Worm (Caenorhabditis elegans) whole organism, L3 larva: ENCODE data around the gene K11H3.5.

Experiments used
- aly-2 ChIP-seq: fragments of 150-350 bp; optimal IDR thresholded peaks from 2 replicates; lab custom pipeline; 2014; ENCODE audit warnings: missing biosample characterization, missing genetic modification characterization
- ama-1 ChIP-seq: fragments of 150-350 bp; optimal IDR thresholded peaks from 2 replicates; lab custom pipeline; 2018
- ceh-16 ChIP-seq: sonication (generic microtip); optimal IDR thresholded peaks from 2 replicates; lab custom pipeline; 2017; ENCODE audit warnings: missing biosample characterization, missing genetic modification characterization
- ceh-82 ChIP-seq: fragments of 150-350 bp; optimal IDR thresholded peaks from 2 replicates; lab custom pipeline; 2014; ENCODE audit warnings: missing biosample characterization, missing genetic modification characterization
- daf-12 ChIP-seq: fragments of 150-350 bp; optimal IDR thresholded peaks from 2 replicates; lab custom pipeline; 2014; ENCODE audit warnings: missing biosample characterization, missing genetic modification reagents, missing genetic modification characterization
- elt-1 ChIP-seq: fragments of 150-350 bp; optimal IDR thresholded peaks from 2 replicates; lab custom pipeline; 2014; ENCODE audit warnings: missing biosample characterization, missing genetic modification characterization
- elt-2 ChIP-seq: sonication (generic microtip); optimal IDR thresholded peaks from 2 replicates; lab custom pipeline; 2016; ENCODE audit warnings: missing genetic modification reagents, mild to moderate bottlenecking, missing genetic modification characterization, missing compliant biosample characterization
- eor-1 ChIP-seq, 2 experiments: fragments of 150-350 bp; optimal IDR thresholded peaks; 2 replicates each; lab custom pipeline; 2014 to 2018; ENCODE audit warnings: missing biosample characterization in 2 of 2, missing genetic modification characterization in 2 of 2
- fkh-10 ChIP-seq: sonication (generic microtip); optimal IDR thresholded peaks from 2 replicates; lab custom pipeline; 2017; ENCODE audit warnings: missing biosample characterization, missing genetic modification reagents, missing genetic modification characterization
- fkh-2 ChIP-seq: fragments of 150-350 bp; optimal IDR thresholded peaks from 2 replicates; lab custom pipeline; 2014; ENCODE audit warnings: missing biosample characterization, missing genetic modification reagents, missing genetic modification characterization
- fos-1 ChIP-seq: fragments of 150-350 bp; optimal IDR thresholded peaks from 2 replicates; lab custom pipeline; 2014; ENCODE audit warnings: missing biosample characterization, missing genetic modification characterization
- hmg-11 ChIP-seq: sonication (generic microtip); optimal IDR thresholded peaks from 2 replicates; lab custom pipeline; 2016; ENCODE audit warnings: missing genetic modification characterization, missing compliant biosample characterization
- jun-1 ChIP-seq: fragments of 150-350 bp; optimal IDR thresholded peaks from 2 replicates; lab custom pipeline; 2014; ENCODE audit warnings: missing biosample characterization, missing genetic modification reagents, missing genetic modification characterization
- lin-15B ChIP-seq: fragments of 150-350 bp; optimal IDR thresholded peaks from 2 replicates; lab custom pipeline; 2014; ENCODE audit warnings: missing biosample characterization, missing genetic modification characterization
- lin-39 ChIP-seq: fragments of 150-350 bp; optimal IDR thresholded peaks from 2 replicates; lab custom pipeline; 2018; ENCODE audit warnings: missing biosample characterization, missing genetic modification reagents, missing genetic modification characterization
- mdl-1 ChIP-seq: fragments of 150-350 bp; optimal IDR thresholded peaks from 2 replicates; lab custom pipeline; 2014; ENCODE audit warnings: missing biosample characterization, missing genetic modification characterization
- mml-1 ChIP-seq: fragments of 150-350 bp; sonication (generic microtip); optimal IDR thresholded peaks from 3 replicates; lab custom pipeline; 2014; ENCODE audit warnings: missing biosample characterization, missing genetic modification characterization
- nfya-1 ChIP-seq: sonication (generic microtip); optimal IDR thresholded peaks from 2 replicates; lab custom pipeline; 2017; ENCODE audit warnings: missing genetic modification characterization, mild to moderate bottlenecking, missing compliant biosample characterization, antibody characterized with exemption, moderate library complexity; ENCODE audit not compliant: insufficient read depth
- nhr-11 ChIP-seq: fragments of 150-350 bp; optimal IDR thresholded peaks from 2 replicates; lab custom pipeline; 2014; ENCODE audit warnings: missing biosample characterization, missing genetic modification characterization
- nhr-23 ChIP-seq: fragments of 150-350 bp; optimal IDR thresholded peaks from 2 replicates; lab custom pipeline; 2014; ENCODE audit warnings: missing biosample characterization, missing genetic modification reagents, missing genetic modification characterization
- nhr-25 ChIP-seq: sonication (generic microtip); optimal IDR thresholded peaks from 2 replicates; lab custom pipeline; 2017; ENCODE audit warnings: missing biosample characterization, missing genetic modification characterization
- nhr-43 ChIP-seq: sonication (generic microtip); optimal IDR thresholded peaks from 2 replicates; lab custom pipeline; 2016; ENCODE audit warnings: mild to moderate bottlenecking, missing genetic modification characterization, missing compliant biosample characterization; ENCODE audit not compliant: poor library complexity, severe bottlenecking
- nhr-76 ChIP-seq: fragments of 150-350 bp; sonication (generic microtip); optimal IDR thresholded peaks from 5 replicates; lab custom pipeline; 2014; ENCODE audit warnings: missing biosample characterization, missing genetic modification characterization
- nhr-77 ChIP-seq: fragments of 150-350 bp; optimal IDR thresholded peaks from 2 replicates; lab custom pipeline; 2014; ENCODE audit warnings: missing biosample characterization, missing genetic modification characterization
- pha-4 ChIP-seq: fragments of 150-350 bp; optimal IDR thresholded peaks from 2 replicates; lab custom pipeline; 2014; ENCODE audit warnings: missing biosample characterization, missing genetic modification reagents, missing genetic modification characterization
- pqm-1 ChIP-seq: fragments of 150-350 bp; optimal IDR thresholded peaks from 2 replicates; lab custom pipeline; 2017; ENCODE audit warnings: missing biosample characterization, missing genetic modification characterization, inconsistent platforms
- sea-2 ChIP-seq: fragments of 150-350 bp; sonication (generic microtip); optimal IDR thresholded peaks from 4 replicates; lab custom pipeline; 2014; ENCODE audit warnings: missing biosample characterization, missing genetic modification reagents, missing genetic modification characterization
- snpc-4 ChIP-seq: fragments of 150-350 bp; optimal IDR thresholded peaks from 2 replicates; lab custom pipeline; 2014; ENCODE audit warnings: missing biosample characterization, missing genetic modification characterization
- tbx-2 ChIP-seq: sonication (generic microtip); optimal IDR thresholded peaks from 2 replicates; lab custom pipeline; 2016; ENCODE audit warnings: mild to moderate bottlenecking, missing genetic modification characterization, missing compliant biosample characterization
- unc-39 ChIP-seq: sonication (generic microtip); optimal IDR thresholded peaks from 4 replicates; lab custom pipeline; 2017; ENCODE audit warnings: missing biosample characterization, missing genetic modification characterization
- unc-62 ChIP-seq: fragments of 150-350 bp; sonication (generic microtip); optimal IDR thresholded peaks from 4 replicates; lab custom pipeline; 2014; ENCODE audit warnings: missing biosample characterization, missing genetic modification reagents, missing genetic modification characterization
- zag-1 ChIP-seq: fragments of 150-350 bp; optimal IDR thresholded peaks from 2 replicates; lab custom pipeline; 2014; ENCODE audit warnings: missing biosample characterization, missing genetic modification characterization
- ztf-4 ChIP-seq: fragments of 150-350 bp; optimal IDR thresholded peaks from 2 replicates; lab custom pipeline; 2014; ENCODE audit warnings: missing biosample characterization, missing genetic modification characterization

Gene K11H3.5

DNA sequence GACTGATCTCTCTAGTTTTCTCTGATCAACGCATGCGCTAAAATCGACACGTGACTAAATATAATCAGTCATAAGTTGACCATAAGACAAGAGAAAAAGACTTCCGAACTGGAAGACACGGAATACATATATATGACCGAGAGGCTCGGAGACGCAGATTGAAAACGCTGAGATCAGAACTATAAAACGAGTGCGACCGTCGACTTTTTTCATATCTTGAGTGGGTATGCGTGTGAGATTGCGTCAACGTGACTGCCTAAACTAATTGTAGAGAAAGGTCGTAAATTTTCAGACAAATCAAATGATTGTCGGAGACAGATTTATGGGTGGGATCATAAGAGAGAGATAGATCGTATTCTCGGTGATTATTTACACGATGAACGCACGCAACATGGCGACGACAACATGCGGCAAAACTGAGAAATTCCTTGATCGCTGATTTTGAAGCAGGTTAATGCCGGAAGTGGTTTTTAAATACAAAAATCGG lies 36.0 kb upstream of the K11H3.5 start:
- TF ChIP-seq lin-15B (tag; lab: Kevin White, UChicago) (no peak), unc-39 (tag; lab: Kevin White, UChicago) (no peak), nhr-77 (tag; lab: Kevin White, UChicago) (no peak), snpc-4 (tag; lab: Kevin White, UChicago) (no peak), nhr-43 (tag; lab: Kevin White, UChicago) (peak; percentile 80), ceh-82 (tag; lab: Kevin White, UChicago) (no peak), pqm-1 (tag; lab: Kevin White, UChicago) (peak; percentile 48), nhr-25 (tag; lab: Kevin White, UChicago) (peak; percentile 67), jun-1 (tag; lab: Kevin White, UChicago) (peak; percentile 55), zag-1 (tag; lab: Kevin White, UChicago) (no peak), nfya-1 (tag; lab: Kevin White, UChicago) (peak; percentile 10), ama-1 (lab: Kevin White, UChicago) (peak; percentile 82), aly-2 (no peak), ceh-16 (tag; lab: Kevin White, UChicago) (no peak), nhr-23 (tag; lab: Kevin White, UChicago) (peak; percentile 49), elt-2 (peak; percentile 65), mdl-1 (tag; lab: Kevin White, UChicago) (peak; percentile 32), daf-12 (tag; lab: Kevin White, UChicago) (no peak), nhr-11 (tag; lab: Kevin White, UChicago) (no peak)
- TF ChIP-seq, all 47 proteins: peak for 9

DNA sequence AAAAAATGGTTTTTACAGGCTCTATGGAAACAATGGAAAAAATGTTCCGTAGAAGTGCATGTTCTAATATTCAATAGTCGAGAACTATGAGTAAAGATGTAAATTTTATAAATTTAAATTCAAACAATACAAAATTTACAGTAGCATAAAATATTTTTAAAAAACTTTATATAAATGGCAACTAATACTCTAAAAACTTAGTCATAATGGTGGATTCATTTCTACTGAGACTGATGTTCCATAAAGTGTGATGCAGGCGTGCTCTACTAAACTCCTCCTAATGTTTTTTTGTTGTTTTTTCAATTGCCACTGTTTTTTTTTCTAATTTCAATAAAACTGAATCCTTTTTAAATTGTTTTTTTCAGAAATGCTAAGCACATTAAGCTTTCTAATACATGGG lies 35.4 kb upstream of the K11H3.5 start, which contains the start of gene gtap-2:
Gene gtap-2, plus strand, starts transcription at position 366 of the 400 bp plus-strand sequence.
- peak; percentile 18 for TF ChIP-seq nfya-1 (tag; lab: Kevin White, UChicago)
- TF ChIP-seq lin-15B (tag; lab: Kevin White, UChicago), result peak; percentile 32
- peak; percentile 17 for TF ChIP-seq nhr-43 (tag; lab: Kevin White, UChicago)
- TF ChIP-seq daf-12 (tag; lab: Kevin White, UChicago), result no peak
- TF ChIP-seq elt-2, result no peak
- TF ChIP-seq pha-4 (tag; lab: Kevin White, UChicago), result peak; percentile 60
- TF ChIP-seq eor-1 (tag; optimal IDR thresholded peaks at IDR 0.05; lab: Kevin White, UChicago), result peak in 1 of 2 experiments; percentile 20

DNA sequence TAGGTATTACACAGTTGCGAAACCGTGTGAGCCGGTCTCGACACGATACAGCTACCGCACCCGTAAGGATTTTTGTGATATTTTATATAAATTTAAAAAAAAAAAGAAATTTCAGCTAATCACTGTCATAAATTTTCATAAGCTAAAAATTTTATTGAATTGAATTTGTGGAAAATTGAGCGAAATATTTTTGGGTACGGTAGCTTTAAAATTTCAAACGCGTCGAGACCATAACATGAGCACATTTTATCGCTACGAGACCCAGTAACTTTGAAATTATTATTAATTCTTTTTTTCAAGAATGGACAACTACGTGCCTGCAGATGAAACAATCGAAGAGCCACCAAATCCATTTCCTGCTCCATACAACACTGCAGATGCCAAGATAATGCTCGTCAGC lies 30.4 kb upstream of the K11H3.5 start, which contains the start of gene ZK632.14:
Gene ZK632.14, plus strand, starts transcription at position 301 of the 400 bp plus-strand sequence.
- TF ChIP-seq ceh-16 (tag; lab: Kevin White, UChicago) (no peak), elt-2 (no peak), fkh-2 (no peak), pha-4 (tag; lab: Kevin White, UChicago) (no peak), zag-1 (tag; lab: Kevin White, UChicago) (no peak), lin-15B (tag; lab: Kevin White, UChicago) (no peak), jun-1 (tag; lab: Kevin White, UChicago) (no peak), daf-12 (tag; lab: Kevin White, UChicago) (no peak), unc-62 (no peak), lin-39 (no peak), fos-1 (tag; lab: Kevin White, UChicago) (no peak), fkh-10 (GFP tag; lab: Kevin White, UChicago) (no peak), ztf-4 (tag; lab: Kevin White, UChicago) (no peak), nhr-76 (tag; lab: Kevin White, UChicago) (no peak), mml-1 (tag; lab: Kevin White, UChicago) (no peak)

DNA sequence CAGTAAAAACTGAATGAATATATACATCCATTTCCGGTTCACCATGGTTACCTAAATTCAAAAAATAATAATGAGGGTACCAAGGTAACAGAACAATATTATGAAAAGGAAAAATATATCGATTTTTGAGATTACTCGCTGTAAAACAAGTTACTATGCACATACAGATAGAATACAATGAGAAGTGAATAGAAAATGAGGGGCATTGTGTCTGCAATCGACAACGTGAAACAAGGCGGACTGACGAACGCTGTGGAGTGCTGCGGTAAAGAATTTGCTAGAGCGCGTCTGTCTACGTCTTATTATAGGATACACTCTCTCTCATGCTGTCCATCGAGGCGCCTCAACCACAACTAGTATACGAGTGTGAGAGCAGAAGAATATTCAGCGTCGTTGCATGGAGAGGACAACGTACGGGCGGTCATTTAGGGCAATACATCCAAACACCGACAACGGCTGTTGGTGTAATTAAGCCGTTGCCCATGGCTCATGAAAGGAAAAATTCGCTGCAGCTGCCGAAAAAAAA lies 26.4 kb upstream of the K11H3.5 start, which contains the start of gene cnx-1:
Gene cnx-1, minus strand, starts transcription at position 51 of the 526 bp plus-strand sequence.
- TF ChIP-seq sea-2 (GFP tag; lab: Kevin White, UChicago), result peak; percentile 8
- no peak for TF ChIP-seq eor-1 (tag; optimal IDR thresholded peaks at IDR 0.05; lab: Kevin White, UChicago)
- TF ChIP-seq pha-4 (tag; lab: Kevin White, UChicago), result peak; percentile 10
- TF ChIP-seq hmg-11, result peak; percentile 72
- TF ChIP-seq elt-1, result no peak
- TF ChIP-seq lin-15B (tag; lab: Kevin White, UChicago), result peak; percentile 16
- peak; percentile 28 for TF ChIP-seq nhr-23 (tag; lab: Kevin White, UChicago)
- TF ChIP-seq nfya-1 (tag; lab: Kevin White, UChicago), result peak; percentile 49
- peak; percentile 41 for TF ChIP-seq ama-1 (lab: Kevin White, UChicago)
- TF ChIP-seq tbx-2, result no peak
- peak; percentile 10 for TF ChIP-seq nhr-25 (tag; lab: Kevin White, UChicago)
- TF ChIP-seq lin-39, result peak; percentile 66
